Fruit fly (Drosophila melanogaster) whole organism, pupa: Measurements from ENCODE around the gene sun.

Source experiments
- CG4496 ChIP-seq: fragments of 200-800 bp; sonication (Bioruptor generic); IDR thresholded peaks from 3 replicates; pipeline ENCODE4 v1.3.6; 2022; ENCODE audit warnings: missing biosample characterization, missing genetic modification characterization
- EcR ChIP-seq: fragments of 200-800 bp; sonication (Bioruptor generic); optimal IDR thresholded peaks from 3 replicates; lab custom pipeline; 2019; ENCODE audit warnings: missing biosample characterization, missing genetic modification characterization, mild to moderate bottlenecking, moderate library complexity, missing genetic modification reagents
- fd96Ca ChIP-seq: fragments of 200-800 bp; sonication (Bioruptor generic); IDR thresholded peaks from 3 replicates; pipeline ENCODE4 v1.3.6; 2022; ENCODE audit warnings: missing biosample characterization, missing genetic modification characterization

dm6 chrX:15802880-15803650, 46.0 kb downstream of the sun start:
- TF ChIP-seq EcR (GFP tag; lab: Kevin White, UChicago) (no peak), fd96Ca (GFP tag; lab: Robert Waterston, UW) (no peak), CG4496 (GFP tag; lab: Robert Waterston, UW) (0 out of 3 replicates have a peak, but pooled peaks have one; percentile 32)
